Fruit fly (Drosophila melanogaster) whole organism, embryonic: Measurements from ENCODE around the gene Swip-1.

Experiments
- CG10267 ChIP-seq: fragments of 200-800 bp; sonication (Bioruptor generic); optimal IDR thresholded peaks from 2 replicates; lab custom pipeline; 2018; ENCODE audit warnings: missing biosample characterization, mild to moderate bottlenecking, missing genetic modification characterization, moderate library complexity
- CG10565 ChIP-seq: fragments of 200-800 bp; sonication (Bioruptor generic); optimal IDR thresholded peaks from 3 replicates; lab custom pipeline; 2016; ENCODE audit warnings: missing biosample characterization, mild to moderate bottlenecking, missing genetic modification characterization
- CG11093 ChIP-seq: fragments of 200-800 bp; sonication (Bioruptor generic); IDR thresholded peaks from 3 replicates; pipeline ENCODE4 v1.3.6; 2022; ENCODE audit warnings: missing biosample characterization, missing genetic modification characterization
- CG11398 ChIP-seq: fragments of 200-800 bp; sonication (Bioruptor generic); optimal IDR thresholded peaks from 2 replicates; lab custom pipeline; 2016; ENCODE audit warnings: missing biosample characterization, missing genetic modification characterization
- CG14014 ChIP-seq: fragments of 200-800 bp; sonication (Bioruptor generic); IDR thresholded peaks from 2 replicates; pipeline ENCODE4 v1.3.6; 2022; ENCODE audit warnings: missing biosample characterization, missing genetic modification characterization
- CG14710 ChIP-seq: fragments of 200-800 bp; sonication (Bioruptor generic); optimal IDR thresholded peaks from 3 replicates; lab custom pipeline; 2019; ENCODE audit warnings: missing biosample characterization, mild to moderate bottlenecking, missing genetic modification characterization, moderate library complexity
- CG17802 ChIP-seq: fragments of 200-800 bp; sonication (Bioruptor generic); optimal IDR thresholded peaks from 2 replicates; lab custom pipeline; 2018; ENCODE audit warnings: missing biosample characterization, mild to moderate bottlenecking, missing genetic modification characterization, moderate library complexity
- CG17912 ChIP-seq: fragments of 200-800 bp; sonication (Bioruptor generic); optimal IDR thresholded peaks from 2 replicates; lab custom pipeline; 2018; ENCODE audit warnings: missing biosample characterization, mild to moderate bottlenecking, missing genetic modification characterization
- CG18619 ChIP-seq: fragments of 200-800 bp; sonication (Bioruptor generic); optimal IDR thresholded peaks from 3 replicates; lab custom pipeline; 2017; ENCODE audit warnings: missing biosample characterization, mild to moderate bottlenecking, missing genetic modification characterization
- CG2199 ChIP-seq: fragments of 200-800 bp; sonication (Bioruptor generic); IDR thresholded peaks from 3 replicates; pipeline ENCODE4 v1.3.6; 2022; ENCODE audit warnings: missing biosample characterization, missing genetic modification characterization
- CG2678 ChIP-seq: fragments of 200-800 bp; sonication (Bioruptor generic); optimal IDR thresholded peaks from 3 replicates; lab custom pipeline; 2019; ENCODE audit warnings: missing biosample characterization, mild to moderate bottlenecking, missing genetic modification characterization, moderate library complexity
- CG32767 ChIP-seq: fragments of 200-800 bp; sonication (Bioruptor generic); IDR thresholded peaks from 2 replicates; pipeline ENCODE4 v1.3.6; 2022; ENCODE audit warnings: missing biosample characterization, missing genetic modification characterization
- CG33213 ChIP-seq: fragments of 200-800 bp; sonication (Bioruptor generic); optimal IDR thresholded peaks from 3 replicates; lab custom pipeline; 2016; ENCODE audit warnings: missing biosample characterization, missing genetic modification characterization
- CG4328 ChIP-seq: fragments of 200-800 bp; sonication (Bioruptor generic); optimal IDR thresholded peaks from 3 replicates; lab custom pipeline; 2017; ENCODE audit warnings: missing biosample characterization, missing genetic modification reagents, missing genetic modification characterization
- CG6254 ChIP-seq: fragments of 200-800 bp; sonication (Bioruptor generic); optimal IDR thresholded peaks from 3 replicates; lab custom pipeline; 2017; ENCODE audit warnings: mild to moderate bottlenecking, missing biosample characterization, missing genetic modification reagents, missing genetic modification characterization
- CG6791 ChIP-seq: fragments of 200-800 bp; sonication (Bioruptor generic); IDR thresholded peaks from 3 replicates; pipeline ENCODE4 v1.3.6; 2022; ENCODE audit warnings: missing biosample characterization, missing genetic modification characterization; ENCODE audit not compliant: partially characterized antibody
- CkIIα-i1 ChIP-seq: fragments of 200-800 bp; sonication (Bioruptor generic); IDR thresholded peaks from 2 replicates; pipeline ENCODE4 v1.3.6; 2022; ENCODE audit warnings: missing biosample characterization, missing genetic modification characterization
- Doc2 ChIP-seq: fragments of 200-800 bp; sonication (Bioruptor generic); IDR thresholded peaks from 2 replicates; pipeline ENCODE4 v1.3.6; 2022; ENCODE audit warnings: missing biosample characterization, missing genetic modification characterization
- Drgx ChIP-seq: fragments of 200-800 bp; sonication (Bioruptor generic); IDR thresholded peaks from 2 replicates; pipeline ENCODE4 v1.3.6; 2022; ENCODE audit warnings: missing biosample characterization, missing genetic modification characterization
- Ets97D ChIP-seq: fragments of 200-800 bp; sonication (Bioruptor generic); optimal IDR thresholded peaks from 3 replicates; lab custom pipeline; 2016; ENCODE audit warnings: missing biosample characterization, missing genetic modification characterization
- HHEX ChIP-seq: fragments of 200-800 bp; sonication (Bioruptor generic); optimal IDR thresholded peaks from 3 replicates; lab custom pipeline; 2017; ENCODE audit warnings: missing biosample characterization, mild to moderate bottlenecking, missing genetic modification characterization, missing genetic modification reagents
- Lpt ChIP-seq: fragments of >200 bp; optimal IDR thresholded peaks from 2 replicates; lab custom pipeline; 2018; ENCODE audit warnings: missing biosample characterization, missing genetic modification characterization
- Mad ChIP-seq: fragments of 200-800 bp; sonication (Bioruptor generic); optimal IDR thresholded peaks from 2 replicates; lab custom pipeline; 2016; ENCODE audit warnings: missing biosample characterization, missing genetic modification characterization
- Mrtf ChIP-seq: fragments of 200-800 bp; sonication (Bioruptor generic); IDR thresholded peaks from 3 replicates; pipeline ENCODE4 v1.3.6; 2022; ENCODE audit warnings: missing biosample characterization, missing genetic modification characterization
- Nf-YB ChIP-seq: fragments of 200-800 bp; sonication (Bioruptor generic); optimal IDR thresholded peaks from 3 replicates; lab custom pipeline; 2019; ENCODE audit warnings: missing biosample characterization, mild to moderate bottlenecking, missing genetic modification characterization, moderate library complexity
- Opbp ChIP-seq: fragments of 200-800 bp; sonication (Bioruptor generic); IDR thresholded peaks from 3 replicates; pipeline ENCODE4 v1.3.6; 2022; ENCODE audit warnings: missing biosample characterization, missing genetic modification characterization; ENCODE audit not compliant: partially characterized antibody
- Vsx1 ChIP-seq: fragments of 200-800 bp; sonication (Bioruptor generic); optimal IDR thresholded peaks from 2 replicates; lab custom pipeline; 2017; ENCODE audit warnings: missing biosample characterization, mild to moderate bottlenecking, missing genetic modification characterization, missing genetic modification reagents
- Xrp1 ChIP-seq: fragments of 200-800 bp; sonication (Bioruptor generic); IDR thresholded peaks from 2 replicates; pipeline ENCODE4 v1.3.6; 2022; ENCODE audit warnings: missing biosample characterization, missing genetic modification characterization
- ato ChIP-seq: fragments of 200-800 bp; sonication (Bioruptor generic); IDR thresholded peaks from 2 replicates; pipeline ENCODE4 v1.3.6; 2022; ENCODE audit warnings: missing biosample characterization, missing genetic modification characterization; ENCODE audit not compliant: partially characterized antibody
- bigmax ChIP-seq: fragments of 200-800 bp; sonication (Bioruptor generic); optimal IDR thresholded peaks from 2 replicates; lab custom pipeline; 2018; ENCODE audit warnings: missing biosample characterization, mild to moderate bottlenecking, missing genetic modification characterization
- bowl ChIP-seq: fragments of 200-800 bp; sonication (Bioruptor generic); IDR thresholded peaks from 2 replicates; pipeline ENCODE4 v1.3.6; 2022; ENCODE audit warnings: missing biosample characterization, missing genetic modification characterization
- chinmo ChIP-seq: fragments of 200-800 bp; sonication (Bioruptor generic); IDR thresholded peaks from 4 replicates; pipeline ENCODE4 v1.3.6; 2022; ENCODE audit warnings: missing biosample characterization, missing genetic modification characterization; ENCODE audit not compliant: partially characterized antibody
- crc ChIP-seq: fragments of 200-800 bp; sonication (Bioruptor generic); optimal IDR thresholded peaks from 2 replicates; lab custom pipeline; 2016; ENCODE audit warnings: missing biosample characterization, missing genetic modification characterization
- disco-r ChIP-seq: fragments of 200-800 bp; sonication (Bioruptor generic); optimal IDR thresholded peaks from 2 replicates; lab custom pipeline; 2016; ENCODE audit warnings: missing biosample characterization, missing genetic modification characterization
- dpn ChIP-seq, 2 experiments: fragments of 200-800 bp; sonication (Bioruptor generic); optimal IDR thresholded peaks; 3 replicates each; lab custom pipeline; 2016; ENCODE audit warnings: missing biosample characterization in 2 of 2, missing genetic modification characterization in 2 of 2
- ems ChIP-seq: fragments of 200-800 bp; sonication (Bioruptor generic); optimal IDR thresholded peaks from 3 replicates; lab custom pipeline; 2016; ENCODE audit warnings: missing biosample characterization, missing genetic modification characterization
- ewg ChIP-seq: fragments of 200-800 bp; sonication (Bioruptor generic); optimal IDR thresholded peaks from 3 replicates; lab custom pipeline; 2017; ENCODE audit warnings: mild to moderate bottlenecking, missing biosample characterization, missing genetic modification reagents, missing genetic modification characterization
- grn ChIP-seq: fragments of 200-800 bp; sonication (Bioruptor generic); optimal IDR thresholded peaks from 3 replicates; lab custom pipeline; 2017; ENCODE audit warnings: missing biosample characterization, missing genetic modification characterization
- hb ChIP-seq: fragments of 200-800 bp; sonication (Bioruptor generic); IDR thresholded peaks from 3 replicates; pipeline ENCODE4 v1.3.6; 2022; ENCODE audit warnings: missing biosample characterization, missing genetic modification characterization; ENCODE audit not compliant: partially characterized antibody
- hkb ChIP-seq, 2 experiments: fragments of 200-800 bp in 1 of 2; fragments of >200 bp in 1 of 2; sonication (Bioruptor generic) in 1 of 2; IDR thresholded peaks in 1 of 2; optimal IDR thresholded peaks in 1 of 2; 2 replicates each; pipeline versions ENCODE4 v1.3.6 to Lab custom; 2017 to 2022; ENCODE audit warnings: missing biosample characterization in 1 of 2, missing genetic modification characterization in 1 of 2
- ind ChIP-seq: fragments of 200-800 bp; sonication (Bioruptor generic); optimal IDR thresholded peaks from 3 replicates; lab custom pipeline; 2016; ENCODE audit warnings: missing biosample characterization, missing genetic modification characterization
- lbe ChIP-seq: fragments of 200-800 bp; sonication (Bioruptor generic); optimal IDR thresholded peaks from 2 replicates; lab custom pipeline; 2016; ENCODE audit warnings: missing biosample characterization, mild to moderate bottlenecking, missing genetic modification characterization
- mam ChIP-seq: fragments of 200-800 bp; sonication (Bioruptor generic); optimal IDR thresholded peaks from 3 replicates; lab custom pipeline; 2016; ENCODE audit warnings: missing biosample characterization, missing genetic modification characterization
- phol ChIP-seq: fragments of 200-800 bp; sonication (Bioruptor generic); optimal IDR thresholded peaks from 3 replicates; lab custom pipeline; 2018; ENCODE audit warnings: missing biosample characterization, mild to moderate bottlenecking, missing genetic modification characterization, moderate library complexity
- pita ChIP-seq: fragments of 200-800 bp; sonication (Bioruptor generic); optimal IDR thresholded peaks from 2 replicates; lab custom pipeline; 2017; ENCODE audit warnings: missing biosample characterization, mild to moderate bottlenecking, missing genetic modification characterization
- repo ChIP-seq: fragments of 200-800 bp; sonication (Bioruptor generic); optimal IDR thresholded peaks from 2 replicates; lab custom pipeline; 2016; ENCODE audit warnings: missing biosample characterization, missing genetic modification characterization
- sens-2 ChIP-seq: fragments of 200-800 bp; sonication (Bioruptor generic); IDR thresholded peaks from 2 replicates; pipeline ENCODE4 v1.3.6; 2022; ENCODE audit warnings: missing biosample characterization, missing genetic modification characterization
- ssp ChIP-seq: fragments of 200-800 bp; sonication (Bioruptor generic); IDR thresholded peaks from 2 replicates; pipeline ENCODE4 v1.3.6; 2022; ENCODE audit warnings: missing biosample characterization, missing genetic modification characterization
- zen ChIP-seq: fragments of 200-800 bp; sonication (Bioruptor generic); optimal IDR thresholded peaks from 3 replicates; lab custom pipeline; 2018; ENCODE audit warnings: missing biosample characterization, mild to moderate bottlenecking, missing genetic modification characterization, moderate library complexity

Swip-1 gene

DNA sequence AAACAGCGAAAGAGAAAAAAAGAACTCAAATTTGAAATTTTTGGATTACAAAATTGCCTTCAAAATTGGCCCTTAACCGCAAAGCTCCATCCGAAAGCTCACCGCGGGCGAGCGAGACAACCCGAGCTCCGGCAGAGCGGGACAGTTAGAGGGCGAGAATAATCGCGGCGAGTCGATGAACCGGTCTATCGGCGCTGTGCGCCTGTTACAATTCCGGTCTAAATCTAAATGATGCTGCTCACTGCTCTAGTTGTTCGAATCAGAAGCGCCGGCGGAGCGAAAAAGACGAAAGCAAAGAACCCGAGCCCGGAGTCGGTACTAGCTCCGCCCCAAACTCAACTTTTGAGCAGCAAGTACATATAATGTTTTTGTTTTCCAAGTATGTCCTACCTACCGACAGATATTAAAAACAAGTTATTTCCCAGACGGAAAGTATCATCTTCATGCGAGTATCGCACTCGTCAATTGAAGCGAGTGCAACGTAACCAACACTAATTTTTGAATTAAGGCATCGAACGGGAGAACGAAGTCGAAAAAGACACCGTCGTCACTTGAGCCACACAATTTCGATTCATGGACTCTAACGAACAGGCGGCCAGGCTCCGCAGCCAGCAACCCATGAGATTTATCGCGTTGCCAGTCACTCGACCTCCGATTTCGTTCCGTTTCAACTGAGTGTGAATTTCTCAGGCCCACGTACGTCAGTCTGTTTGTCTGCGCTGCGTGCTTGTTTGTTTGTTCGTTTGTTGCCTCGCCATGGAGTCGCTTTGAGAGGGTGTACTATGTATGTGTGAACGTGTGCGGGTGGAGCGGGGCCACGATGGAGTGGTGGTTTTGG lies 42.7 kb downstream of the Swip-1 start (continued):
- TF ChIP-seq ems (GFP tag; lab: Kevin White, UChicago) (no peak), phol (tag; lab: Kevin White, UChicago) (no peak), grn (GFP tag; lab: Kevin White, UChicago) (no peak), bigmax (peak; percentile 42), Nf-YB (GFP tag; lab: Kevin White, UChicago) (peak; percentile 23), dpn (GFP tag; optimal IDR thresholded peaks at IDR 0.05; lab: Kevin White, UChicago) (no peak), CG6791 (GFP tag; lab: Robert Waterston, UW) (no peak), mam (GFP tag; lab: Kevin White, UChicago) (no peak), CG2199 (GFP tag; lab: Robert Waterston, UW) (no peak), Vsx1 (GFP tag; lab: Kevin White, UChicago) (no peak), Drgx (GFP tag; lab: Robert Waterston, UW) (no peak), Opbp (GFP tag; lab: Robert Waterston, UW) (no peak), CG32767 (GFP tag; lab: Robert Waterston, UW) (no peak), Lpt (GFP tag; lab: Kevin White, UChicago) (no peak), crc (GFP tag; lab: Kevin White, UChicago) (no peak), Mad (GFP tag; lab: Kevin White, UChicago) (no peak), CG17802 (no peak), sens-2 (no peak), CG33213 (peak; percentile 79), HHEX (GFP tag; lab: Kevin White, UChicago) (peak; percentile 3), zen (tag; lab: Kevin White, UChicago) (no peak), ewg (GFP tag; lab: Kevin White, UChicago) (no peak), CG14710 (tag; lab: Kevin White, UChicago) (no peak), CG11093 (GFP tag; lab: Robert Waterston, UW) (no peak), CkIIα-i1 (GFP tag; lab: Robert Waterston, UW) (no peak), CG14014 (GFP tag; lab: Robert Waterston, UW) (no peak), bowl (GFP tag; lab: Robert Waterston, UW) (no peak), ind (no peak), CG10267 (peak; percentile 15), CG10565 (no peak), ato (no peak), repo (GFP tag; lab: Kevin White, UChicago) (no peak), chinmo (GFP tag; lab: Robert Waterston, UW) (no peak), Ets97D (GFP tag; lab: Kevin White, UChicago) (peak; percentile 45), CG6254 (GFP tag; lab: Kevin White, UChicago) (peak; percentile 97), CG4328 (peak; percentile 8), CG11398 (GFP tag; lab: Kevin White, UChicago) (no peak), Xrp1 (no peak), CG18619 (GFP tag; lab: Kevin White, UChicago) (no peak), Mrtf (GFP tag; lab: Robert Waterston, UW) (no peak), ssp (GFP tag; lab: Robert Waterston, UW) (no peak), hkb (optimal IDR thresholded peaks at IDR 0.05; lab: Kevin White, UChicago) (no peak), hkb (GFP tag; IDR thresholded peaks at IDR 0.05; lab: Robert Waterston, UW) (no peak), CG2678 (tag; lab: Kevin White, UChicago) (no peak), disco-r (no peak), CG17912 (GFP tag; lab: Kevin White, UChicago) (no peak), Doc2 (no peak), pita (no peak), hb (no peak), lbe (GFP tag; lab: Kevin White, UChicago) (peak; percentile 39)
